Worm (Caenorhabditis elegans): Measurements from ENCODE around the gene ttr-32.

ttr-32 gene

ce11 chrIII:7553693-7554226 is 12.5 kb upstream of the ttr-32 start:
- TF ChIP-seq ceh-82 (tag; optimal IDR thresholded peaks at IDR 0.05) (no peak), blmp-1 (tag; optimal IDR thresholded peaks at IDR 0.05) (peak; percentile 6), rnt-1 (tag; optimal IDR thresholded peaks at IDR 0.05) (peak; percentile 28), lsy-2 (tag; optimal IDR thresholded peaks at IDR 0.05) (peak in 1 of 2 experiments; percentile 3), nhr-237 (tag; optimal IDR thresholded peaks at IDR 0.05) (no peak), mep-1 (tag; optimal IDR thresholded peaks at IDR 0.05) (peak; percentile 44), lin-14 (GFP tag; optimal IDR thresholded peaks at IDR 0.05) (peak; percentile 4), Y116A8C.19 (tag; optimal IDR thresholded peaks at IDR 0.05; ENCODE audit: borderline replicate concordance) (no peak), fkh-10 (GFP tag; optimal IDR thresholded peaks at IDR 0.05) (no peak), nhr-85 (tag) (peak; percentile 55), nhr-71 (tag; optimal IDR thresholded peaks at IDR 0.05) (peak; percentile 18), ama-1 (optimal IDR thresholded peaks at IDR 0.05) (no peak), hlh-17 (GFP tag; optimal IDR thresholded peaks at IDR 0.05; ENCODE audit: borderline replicate concordance) (no peak)

- TF ChIP-seq ztf-11 (tag; optimal IDR thresholded peaks at IDR 0.05) (no peak), unc-30 (tag; optimal IDR thresholded peaks at IDR 0.05) (no peak), nhr-19 (GFP tag; conservative IDR thresholded peaks at IDR 0.05) (peak; percentile 32), snu-23 (GFP tag; optimal IDR thresholded peaks at IDR 0.05) (peak; percentile 34), nhr-20 (tag; optimal IDR thresholded peaks at IDR 0.05) (peak; percentile 33), lin-14 (GFP tag; optimal IDR thresholded peaks at IDR 0.05) (peak; percentile 60), blmp-1 (tag; optimal IDR thresholded peaks at IDR 0.05) (peak; percentile 28), skn-1 (tag; optimal IDR thresholded peaks at IDR 0.05) (no peak), ama-1 (optimal IDR thresholded peaks at IDR 0.05) (no peak), grh-1 (GFP tag; IDR thresholded peaks at IDR 0.05) (no peak), nhr-77 (tag; optimal IDR thresholded peaks at IDR 0.05) (no peak), egl-27 (tag; optimal IDR thresholded peaks at IDR 0.05) (no peak), ceh-63 (GFP tag; optimal IDR thresholded peaks at IDR 0.05) (no peak), fkh-8 (tag; optimal IDR thresholded peaks at IDR 0.05) (no peak), tbx-2 (tag; optimal IDR thresholded peaks at IDR 0.05) (peak; percentile 22), ceh-88 (GFP tag; IDR thresholded peaks at IDR 0.05) (no peak), lin-35 (GFP tag; optimal IDR thresholded peaks at IDR 0.05) (no peak), ets-5 (GFP tag; IDR thresholded peaks at IDR 0.05) (no peak), lin-13 (GFP tag; optimal IDR thresholded peaks at IDR 0.05) (no peak), nhr-85 (tag) (peak; percentile 92), efl-1 (optimal IDR thresholded peaks at IDR 0.05) (no peak), efl-1 (GFP tag; optimal IDR thresholded peaks at IDR 0.05 in 1 of 2) (no peak), snpc-4 (tag; optimal IDR thresholded peaks at IDR 0.05) (no peak), hpl-2 (GFP tag; optimal IDR thresholded peaks at IDR 0.05) (no peak), pax-3 (tag; optimal IDR thresholded peaks at IDR 0.05) (no peak), mdl-1 (tag; optimal IDR thresholded peaks at IDR 0.05) (no peak), ceh-8 (GFP tag; optimal IDR thresholded peaks at IDR 0.05) (no peak), nhr-71 (tag; optimal IDR thresholded peaks at IDR 0.05) (peak; percentile 56), C34B4.2 (tag; optimal IDR thresholded peaks at IDR 0.05) (no peak), lin-15B (tag; optimal IDR thresholded peaks at IDR 0.05) (no peak), irx-1 (tag; optimal IDR thresholded peaks at IDR 0.05) (peak; percentile 53), fkh-4 (tag; optimal IDR thresholded peaks at IDR 0.05; ENCODE audit: borderline replicate concordance) (no peak), unc-98 (GFP tag; IDR thresholded peaks at IDR 0.05) (no peak), C16A3.4 (tag; optimal IDR thresholded peaks at IDR 0.05) (no peak), nhr-90 (tag; optimal IDR thresholded peaks at IDR 0.05; ENCODE audit: poor library complexity) (peak; percentile 19), lsy-2 (tag; optimal IDR thresholded peaks at IDR 0.05) (peak; percentile 63 to 69), swsn-7 (tag; optimal IDR thresholded peaks at IDR 0.05) (peak; percentile 16), rnt-1 (tag; optimal IDR thresholded peaks at IDR 0.05) (peak; percentile 53), isw-1 (GFP tag; IDR thresholded peaks at IDR 0.05) (no peak), alr-1 (tag; optimal IDR thresholded peaks at IDR 0.05; ENCODE audit: borderline replicate concordance) (no peak), sptf-1 (tag; optimal IDR thresholded peaks at IDR 0.05) (no peak), mef-2 (tag; optimal IDR thresholded peaks at IDR 0.05) (no peak), xbp-1 (tag; optimal IDR thresholded peaks at IDR 0.05) (no peak)
Observed at ce11 chrIII:7554697-7555145, 11.5 kb upstream of the ttr-32 start.

All from whole organism, L1 larva.